Worm (Caenorhabditis elegans): ENCODE data around the gene C39H7.4.

Gene C39H7.4

ce11 chrIV:5583184-5583583 is 31.2 kb downstream of the C39H7.4 start:
- TF ChIP-seq ref-1 (GFP tag; conservative IDR thresholded peaks at IDR 0.05) (no peak), med-1 (GFP tag; optimal IDR thresholded peaks at IDR 0.05; ENCODE audit: insufficient read depth) (no peak), ztf-23 (GFP tag; IDR thresholded peaks at IDR 0.05) (no peak), ztf-29 (GFP tag; IDR thresholded peaks at IDR 0.05) (no peak), klf-2 (GFP tag; conservative IDR thresholded peaks at IDR 0.05) (no peak), flt-1 (GFP tag; IDR thresholded peaks at IDR 0.05) (no peak), cog-1 (tag; optimal IDR thresholded peaks at IDR 0.05) (no peak), T22C8.4 (GFP tag; IDR thresholded peaks at IDR 0.05) (no peak), tab-1 (GFP tag; IDR thresholded peaks at IDR 0.05) (no peak)

- TF ChIP-seq ztf-29 (GFP tag; IDR thresholded peaks at IDR 0.05) (no peak), med-1 (GFP tag; optimal IDR thresholded peaks at IDR 0.05; ENCODE audit: insufficient read depth) (no peak), klf-2 (GFP tag; conservative IDR thresholded peaks at IDR 0.05) (no peak), cog-1 (tag; optimal IDR thresholded peaks at IDR 0.05) (no peak), tab-1 (GFP tag; IDR thresholded peaks at IDR 0.05) (no peak), flt-1 (GFP tag; IDR thresholded peaks at IDR 0.05) (no peak), T22C8.4 (GFP tag; IDR thresholded peaks at IDR 0.05) (no peak), ztf-23 (GFP tag; IDR thresholded peaks at IDR 0.05) (no peak), ref-1 (GFP tag; conservative IDR thresholded peaks at IDR 0.05) (no peak)
Measured at ce11 chrIV:5582760-5583159, 31.6 kb downstream of the C39H7.4 start.

ce11 chrIV:5582267-5582666 is 32.1 kb downstream of the C39H7.4 start:
- TF ChIP-seq med-1 (GFP tag; optimal IDR thresholded peaks at IDR 0.05; ENCODE audit: insufficient read depth) (no peak), flt-1 (GFP tag; IDR thresholded peaks at IDR 0.05) (no peak), ref-1 (GFP tag; conservative IDR thresholded peaks at IDR 0.05) (no peak), cog-1 (tag; optimal IDR thresholded peaks at IDR 0.05) (no peak), ztf-29 (GFP tag; IDR thresholded peaks at IDR 0.05) (no peak), T22C8.4 (GFP tag; IDR thresholded peaks at IDR 0.05) (no peak), klf-2 (GFP tag; conservative IDR thresholded peaks at IDR 0.05) (no peak), ztf-23 (GFP tag; IDR thresholded peaks at IDR 0.05) (no peak), tab-1 (GFP tag; IDR thresholded peaks at IDR 0.05) (no peak)

ce11 chrIV:5580588-5581308 is 33.7 kb downstream of the C39H7.4 start:
- TF ChIP-seq med-1 (GFP tag; optimal IDR thresholded peaks at IDR 0.05; ENCODE audit: insufficient read depth) (no peak), cog-1 (tag; optimal IDR thresholded peaks at IDR 0.05) (no peak), T22C8.4 (GFP tag; IDR thresholded peaks at IDR 0.05) (no peak), klf-2 (GFP tag; conservative IDR thresholded peaks at IDR 0.05) (no peak), tab-1 (GFP tag; IDR thresholded peaks at IDR 0.05) (no peak), ztf-29 (GFP tag; IDR thresholded peaks at IDR 0.05) (no peak), ref-1 (GFP tag; conservative IDR thresholded peaks at IDR 0.05) (no peak), flt-1 (GFP tag; IDR thresholded peaks at IDR 0.05) (no peak)

ce11 chrIV:5574033-5574432 is 40.4 kb downstream of the C39H7.4 start, which contains the start of gene T12E12.6:
TSS of gene T12E12.6 (minus strand) at chrIV:5574133.
- TF ChIP-seq cog-1 (tag; optimal IDR thresholded peaks at IDR 0.05) (no peak), klf-2 (GFP tag; conservative IDR thresholded peaks at IDR 0.05) (no peak), ztf-23 (GFP tag; IDR thresholded peaks at IDR 0.05) (no peak)

ce11 chrIV:5572693-5573092 is 41.7 kb downstream of the C39H7.4 start:
- no peak for TF ChIP-seq ref-1 (GFP tag; conservative IDR thresholded peaks at IDR 0.05)
- no peak for TF ChIP-seq tab-1 (GFP tag; IDR thresholded peaks at IDR 0.05)
- no peak for TF ChIP-seq med-1 (GFP tag; optimal IDR thresholded peaks at IDR 0.05; ENCODE audit: insufficient read depth)
- no peak for TF ChIP-seq T22C8.4 (GFP tag; IDR thresholded peaks at IDR 0.05)
- TF ChIP-seq klf-2 (GFP tag; conservative IDR thresholded peaks at IDR 0.05) = no peak
- no peak for TF ChIP-seq ztf-23 (GFP tag; IDR thresholded peaks at IDR 0.05)
- no peak for TF ChIP-seq flt-1 (GFP tag; IDR thresholded peaks at IDR 0.05)
- TF ChIP-seq ztf-29 (GFP tag; IDR thresholded peaks at IDR 0.05) = no peak
- no peak for TF ChIP-seq cog-1 (tag; optimal IDR thresholded peaks at IDR 0.05)

ce11 chrIV:5565105-5565504 is 49.3 kb downstream of the C39H7.4 start:
- TF ChIP-seq ztf-23 (GFP tag; IDR thresholded peaks at IDR 0.05) (peak; percentile 9; the same call in 1 of the 2 replicates), ztf-29 (GFP tag; IDR thresholded peaks at IDR 0.05) (no peak), cog-1 (tag; optimal IDR thresholded peaks at IDR 0.05) (no peak), T22C8.4 (GFP tag; IDR thresholded peaks at IDR 0.05) (no peak), tab-1 (GFP tag; IDR thresholded peaks at IDR 0.05) (no peak), ref-1 (GFP tag; conservative IDR thresholded peaks at IDR 0.05) (no peak)

ce11 chrIV:5564293-5564692 is 50.1 kb downstream of the C39H7.4 start:
- TF ChIP-seq klf-2 (GFP tag; conservative IDR thresholded peaks at IDR 0.05) = no peak
- TF ChIP-seq med-1 (GFP tag; optimal IDR thresholded peaks at IDR 0.05; ENCODE audit: insufficient read depth) = no peak
- no peak for TF ChIP-seq cog-1 (tag; optimal IDR thresholded peaks at IDR 0.05)
- TF ChIP-seq T22C8.4 (GFP tag; IDR thresholded peaks at IDR 0.05) = no peak
- TF ChIP-seq ref-1 (GFP tag; conservative IDR thresholded peaks at IDR 0.05) = no peak
- no peak for TF ChIP-seq ztf-23 (GFP tag; IDR thresholded peaks at IDR 0.05)
- TF ChIP-seq tab-1 (GFP tag; IDR thresholded peaks at IDR 0.05) = no peak
- no peak for TF ChIP-seq ztf-29 (GFP tag; IDR thresholded peaks at IDR 0.05)
- TF ChIP-seq flt-1 (GFP tag; IDR thresholded peaks at IDR 0.05) = no peak

- TF ChIP-seq tab-1 (GFP tag; IDR thresholded peaks at IDR 0.05) = no peak
- TF ChIP-seq T22C8.4 (GFP tag; IDR thresholded peaks at IDR 0.05) = no peak
- no peak for TF ChIP-seq ztf-23 (GFP tag; IDR thresholded peaks at IDR 0.05)
- no peak for TF ChIP-seq klf-2 (GFP tag; conservative IDR thresholded peaks at IDR 0.05)
- no peak for TF ChIP-seq cog-1 (tag; optimal IDR thresholded peaks at IDR 0.05)
- no peak for TF ChIP-seq ref-1 (GFP tag; conservative IDR thresholded peaks at IDR 0.05)
- no peak for TF ChIP-seq flt-1 (GFP tag; IDR thresholded peaks at IDR 0.05)
- no peak for TF ChIP-seq ztf-29 (GFP tag; IDR thresholded peaks at IDR 0.05)
- TF ChIP-seq med-1 (GFP tag; optimal IDR thresholded peaks at IDR 0.05; ENCODE audit: insufficient read depth) = no peak
Measured at ce11 chrIV:5563280-5563679, 51.1 kb downstream of the C39H7.4 start.

All from whole organism, midembryonic.